Worm (Caenorhabditis elegans) whole organism, early embryonic: ENCODE data around the gene F59B2.3.

ENCODE experiments used
- aly-1 ChIP-seq: sonication (generic microtip); optimal IDR thresholded peaks from 2 replicates; lab custom pipeline; 2016; ENCODE audit warnings: missing genetic modification characterization, missing compliant biosample characterization
- ama-1 ChIP-seq: fragments of 150-350 bp; optimal IDR thresholded peaks from 2 replicates; lab custom pipeline; 2014
- ceh-13 ChIP-seq: fragments of 200-800 bp; sonication (Bioruptor generic); optimal IDR thresholded peaks from 2 replicates; lab custom pipeline; 2018; ENCODE audit warnings: mild to moderate bottlenecking, missing genetic modification characterization, missing compliant biosample characterization

ce11 chrIII:8985461-8985860, 14.1 kb downstream of the F59B2.3 start:
- TF ChIP-seq ama-1 (lab: Kevin White, UChicago): no peak
- no peak for TF ChIP-seq ceh-13
- no peak for TF ChIP-seq aly-1 (tag; lab: Kevin White, UChicago)
